Fruit fly (Drosophila melanogaster) whole organism: ENCODE measurements around the gene Nph.

ENCODE experiments used
- CG8478 ChIP-seq: fragments of >200 bp; optimal IDR thresholded peaks from 2 replicates; lab custom pipeline; 2018; ENCODE audit warnings: inconsistent platforms
- Dll ChIP-seq: fragments of >200 bp; optimal IDR thresholded peaks from 2 replicates; lab custom pipeline; 2017
- EcR ChIP-seq, 2 experiments: fragments of >200 bp; optimal IDR thresholded peaks; 2 replicates each; lab custom pipeline; 2017; ENCODE audit warnings: missing biosample characterization in 2 of 2, missing genetic modification characterization in 2 of 2, missing genetic modification reagents in 2 of 2
- psq ChIP-seq: fragments of >200 bp; optimal IDR thresholded peaks from 2 replicates; lab custom pipeline; 2017
- usp ChIP-seq: fragments of >200 bp; optimal IDR thresholded peaks from 2 replicates; lab custom pipeline; 2017; ENCODE audit warnings: missing biosample characterization, missing genetic modification characterization, mixed read lengths

dm6 chr3R:29982027-29982426 lies 22.6 kb downstream of the Nph start:
- TF ChIP-seq Dll (no peak), EcR (GFP tag; optimal IDR thresholded peaks at IDR 0.05; lab: Kevin White, UChicago) (no peak), usp (GFP tag; lab: Kevin White, UChicago) (no peak), psq (lab: Kevin White, UChicago) (no peak), CG8478 (no peak)
